Fruit fly (Drosophila melanogaster) whole organism: ENCODE results near the gene Drgx.

ENCODE experiments used
- pan ChIP-seq: fragments of >200 bp; optimal IDR thresholded peaks from 2 replicates; lab custom pipeline; 2017
- psq ChIP-seq: fragments of >200 bp; optimal IDR thresholded peaks from 2 replicates; lab custom pipeline; 2017
- usp ChIP-seq: fragments of >200 bp; optimal IDR thresholded peaks from 2 replicates; lab custom pipeline; 2017; ENCODE audit warnings: missing biosample characterization, missing genetic modification characterization, mixed read lengths

dm6 chr2L:3656667-3657066, 5.9 kb upstream of the Drgx start, which contains the start of gene for:
- TF ChIP-seq psq (lab: Kevin White, UChicago) (no peak), pan (no peak), usp (GFP tag; lab: Kevin White, UChicago) (no peak)
